Comparison of ENCODE assay signal across 3 fruit fly cellular contexts in the genomic region with DNA sequence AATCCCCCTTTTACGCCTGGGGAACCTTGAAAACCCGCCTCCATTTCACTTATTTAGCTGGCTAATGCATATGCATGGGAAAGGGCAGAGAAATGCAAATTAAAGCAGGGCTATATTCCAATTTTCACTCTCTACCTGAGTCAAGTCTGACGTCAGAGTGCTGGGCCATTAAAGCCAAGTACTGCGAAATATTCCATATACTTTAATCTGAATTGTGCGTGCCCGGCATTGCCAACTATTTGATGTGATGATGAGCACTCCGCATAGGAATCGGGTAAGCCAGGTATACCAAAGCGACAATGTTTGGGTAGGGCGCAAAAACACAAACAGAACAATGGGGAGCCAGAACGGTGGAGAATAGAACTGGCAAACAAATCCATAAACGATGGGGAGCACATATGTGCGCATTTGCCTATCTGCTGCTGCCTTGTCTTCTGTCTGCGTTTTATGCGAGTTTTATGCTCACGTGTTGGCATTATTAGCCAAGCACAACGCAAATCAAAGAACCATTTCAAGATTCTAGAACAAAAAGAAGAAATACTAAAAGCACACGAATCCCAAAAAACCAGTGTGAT.
TF ChIP-seq lines count a peak whose summit lies in the region.

No protein-coding gene starts in this region.

- TF ChIP-seq CTCF in whole organism, embryonic (GFP tag; optimal IDR thresholded peaks at IDR 0.05; lab: Kevin White, UChicago) = no peak

TF ChIP-seq in whole organism, adult, 20 proteins besides CTCF, POLR2A, EP300 and RAD21:
- TF ChIP-seq pad (GFP tag; optimal IDR thresholded peaks at IDR 0.05; lab: Kevin White, UChicago) (no peak), kay (GFP tag; lab: Kevin White, UChicago; ENCODE audit: borderline replicate concordance) (peak; percentile 69), Crg-1 (GFP tag; optimal IDR thresholded peaks at IDR 0.05; lab: Kevin White, UChicago) (no peak), CG5204 (GFP tag; optimal IDR thresholded peaks at IDR 0.05; lab: Kevin White, UChicago) (no peak), Mnt (GFP tag; optimal IDR thresholded peaks at IDR 0.05; lab: Kevin White, UChicago) (no peak), Clk (GFP tag; optimal IDR thresholded peaks at IDR 0.05; lab: Kevin White, UChicago) (no peak), CG12768 (GFP tag; optimal IDR thresholded peaks at IDR 0.05; lab: Kevin White, UChicago) (no peak), CG1620 (GFP tag; optimal IDR thresholded peaks at IDR 0.05; lab: Kevin White, UChicago) (no peak)

TF ChIP-seq in whole organism, embryonic, 481 proteins besides CTCF, POLR2A, EP300 and RAD21 (continues in another document):
- TF ChIP-seq CG34224 (GFP tag; IDR thresholded peaks at IDR 0.05; lab: Robert Waterston, UW; ENCODE audit: partially characterized antibody) = no peak
- TF ChIP-seq Dbx (GFP tag; IDR thresholded peaks at IDR 0.05; lab: Robert Waterston, UW) = no peak
- no peak for TF ChIP-seq gcm (GFP tag; optimal IDR thresholded peaks at IDR 0.05; lab: Kevin White, UChicago)
- TF ChIP-seq kah (GFP tag; optimal IDR thresholded peaks at IDR 0.05; lab: Kevin White, UChicago) = no peak
- TF ChIP-seq oc (tag; optimal IDR thresholded peaks at IDR 0.05; lab: Kevin White, UChicago) = no peak
- no peak for TF ChIP-seq maf-S (GFP tag; optimal IDR thresholded peaks at IDR 0.05; lab: Kevin White, UChicago)
- no peak for TF ChIP-seq CG11560 (tag; IDR thresholded peaks at IDR 0.05; lab: Robert Waterston, UW)
- TF ChIP-seq CG14441 (GFP tag; IDR thresholded peaks at IDR 0.05; lab: Robert Waterston, UW) = no peak
- TF ChIP-seq Hmr (GFP tag; optimal IDR thresholded peaks at IDR 0.05; lab: Kevin White, UChicago) = peak; percentile 3
- TF ChIP-seq fu2 (GFP tag; optimal IDR thresholded peaks at IDR 0.05; lab: Kevin White, UChicago) = no peak
- TF ChIP-seq jing (GFP tag; optimal IDR thresholded peaks at IDR 0.05; lab: Kevin White, UChicago) = no peak
- TF ChIP-seq vvl (GFP tag; IDR thresholded peaks at IDR 0.05; lab: Robert Waterston, UW) = peak; percentile 59; the same call in 1 of the 2 replicates
- no peak for TF ChIP-seq CG16779 (GFP tag; IDR thresholded peaks at IDR 0.05; lab: Robert Waterston, UW)
- TF ChIP-seq CG34422 (GFP tag; IDR thresholded peaks at IDR 0.05; lab: Robert Waterston, UW) = no peak
- no peak for TF ChIP-seq Abd-B (GFP tag; optimal IDR thresholded peaks at IDR 0.05; lab: Kevin White, UChicago)
- no peak for TF ChIP-seq run (tag; optimal IDR thresholded peaks at IDR 0.05; lab: Kevin White, UChicago)
- no peak for TF ChIP-seq CoRest (tag; optimal IDR thresholded peaks at IDR 0.05; lab: Kevin White, UChicago)
- no peak for TF ChIP-seq Rx (GFP tag; IDR thresholded peaks at IDR 0.05; lab: Robert Waterston, UW)
- TF ChIP-seq CG13894 (tag; optimal IDR thresholded peaks at IDR 0.05; lab: Kevin White, UChicago) = peak; percentile 66
- no peak for TF ChIP-seq CG31365 (tag; optimal IDR thresholded peaks at IDR 0.05; lab: Kevin White, UChicago)
- no peak for TF ChIP-seq schlank (tag; optimal IDR thresholded peaks at IDR 0.05; lab: Kevin White, UChicago)
- no peak for TF ChIP-seq CG16863 (GFP tag; optimal IDR thresholded peaks at IDR 0.05; lab: Kevin White, UChicago)
- no peak for TF ChIP-seq CG12744 (GFP tag; optimal IDR thresholded peaks at IDR 0.05; lab: Kevin White, UChicago)
- TF ChIP-seq Fer1 (GFP tag; optimal IDR thresholded peaks at IDR 0.05; lab: Kevin White, UChicago) = no peak
- no peak for TF ChIP-seq Asciz (GFP tag; optimal IDR thresholded peaks at IDR 0.05; lab: Kevin White, UChicago)
- no peak for TF ChIP-seq Myb (GFP tag; optimal IDR thresholded peaks at IDR 0.05; lab: Kevin White, UChicago)
- no peak for TF ChIP-seq CG5953 (GFP tag; IDR thresholded peaks at IDR 0.05; lab: Robert Waterston, UW)
- TF ChIP-seq ind (GFP tag; optimal IDR thresholded peaks at IDR 0.05; lab: Kevin White, UChicago) = no peak
- no peak for TF ChIP-seq CG13424 (tag; optimal IDR thresholded peaks at IDR 0.05; lab: Kevin White, UChicago)
- TF ChIP-seq CG9437 (GFP tag; optimal IDR thresholded peaks at IDR 0.05; lab: Kevin White, UChicago) = no peak
- TF ChIP-seq CG12769 (tag; optimal IDR thresholded peaks at IDR 0.05; lab: Kevin White, UChicago) = peak; percentile 58
- no peak for TF ChIP-seq CG14710 (tag; optimal IDR thresholded peaks at IDR 0.05; lab: Kevin White, UChicago)
- no peak for TF ChIP-seq B-H1 (GFP tag; IDR thresholded peaks at IDR 0.05; lab: Robert Waterston, UW)
- TF ChIP-seq esg (GFP tag; conservative IDR thresholded peaks at IDR 0.05; lab: Robert Waterston, UW) = no peak
- no peak for TF ChIP-seq Sry-δ (GFP tag; optimal IDR thresholded peaks at IDR 0.05; lab: Kevin White, UChicago)
- peak; percentile 12 for TF ChIP-seq CG18599 (GFP tag; optimal IDR thresholded peaks at IDR 0.05; lab: Kevin White, UChicago)
- no peak for TF ChIP-seq nom (GFP tag; optimal IDR thresholded peaks at IDR 0.05; lab: Kevin White, UChicago)
- no peak for TF ChIP-seq tap (tag; optimal IDR thresholded peaks at IDR 0.05; lab: Kevin White, UChicago)
- TF ChIP-seq Scr (GFP tag; IDR thresholded peaks at IDR 0.05; lab: Robert Waterston, UW; ENCODE audit: partially characterized antibody) = no peak
- no peak for TF ChIP-seq Lpt (GFP tag; optimal IDR thresholded peaks at IDR 0.05; lab: Kevin White, UChicago)
- TF ChIP-seq CG3838 (GFP tag; optimal IDR thresholded peaks at IDR 0.05; lab: Kevin White, UChicago) = no peak

TF ChIP-seq in whole organism, prepupa, 60 proteins besides CTCF, POLR2A, EP300 and RAD21:
- TF ChIP-seq CG3032 (tag; optimal IDR thresholded peaks at IDR 0.05; lab: Kevin White, UChicago) (no peak), Eip78C (GFP tag; lab: Kevin White, UChicago) (peak; percentile 11), svp (GFP tag; lab: Kevin White, UChicago) (no peak), OdsH (GFP tag; optimal IDR thresholded peaks at IDR 0.05; lab: Kevin White, UChicago) (no peak), CG6276 (GFP tag; optimal IDR thresholded peaks at IDR 0.05; lab: Kevin White, UChicago) (peak; percentile 0)
TF ChIP-seq in whole organism, prepupa: peak in this region for 2.
